Fruit fly (Drosophila melanogaster): ENCODE results near the gene CG31097.

The CG31097 gene

DNA sequence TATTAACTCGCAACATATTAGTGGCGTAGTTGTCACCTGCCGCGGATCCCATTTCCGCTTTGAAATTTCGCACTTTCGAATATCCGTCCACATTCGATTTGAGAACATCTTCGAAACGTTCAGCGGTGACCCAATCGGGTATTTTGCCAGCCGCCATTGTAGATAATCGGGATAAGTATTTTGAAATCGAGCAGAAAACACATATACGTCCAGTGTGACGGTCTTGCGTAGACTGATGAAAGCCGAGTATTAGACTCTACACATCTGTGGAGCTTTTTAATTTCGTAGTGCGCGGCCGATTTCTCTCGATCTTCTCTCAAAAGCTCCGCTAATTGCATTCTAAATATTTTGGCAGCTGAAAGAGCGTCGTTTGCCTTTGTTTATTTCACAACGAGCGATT lies 31.5 kb upstream of the CG31097 start, which contains the start of gene CHKov1 (continued):
- TF ChIP-seq mam (GFP tag; optimal IDR thresholded peaks at IDR 0.05) (no peak), NFAT (GFP tag; IDR thresholded peaks at IDR 0.05) (peak; percentile 23; the same call in 1 of the 2 replicates), crol (GFP tag; IDR thresholded peaks at IDR 0.05) (no peak), tgo (GFP tag; IDR thresholded peaks at IDR 0.05) (no peak), gsb-n (tag; optimal IDR thresholded peaks at IDR 0.05) (no peak), kay (GFP tag; optimal IDR thresholded peaks at IDR 0.05) (no peak), p53 (GFP tag; optimal IDR thresholded peaks at IDR 0.05) (no peak), seq (GFP tag; IDR thresholded peaks at IDR 0.05) (no peak), Ssrp (tag; optimal IDR thresholded peaks at IDR 0.05) (no peak), Elba2 (GFP tag; optimal IDR thresholded peaks at IDR 0.05) (no peak), Usf (GFP tag; optimal IDR thresholded peaks at IDR 0.05) (no peak), grau (tag; optimal IDR thresholded peaks at IDR 0.05) (no peak), H15 (GFP tag; IDR thresholded peaks at IDR 0.05) (no peak), CG14441 (GFP tag; IDR thresholded peaks at IDR 0.05) (0 out of 2 replicates have a peak, but pooled peaks have one; percentile 10), CG13123 (GFP tag; optimal IDR thresholded peaks at IDR 0.05) (no peak), Antp (GFP tag; optimal IDR thresholded peaks at IDR 0.05) (no peak), CG17612 (GFP tag; IDR thresholded peaks at IDR 0.05) (0 out of 2 replicates have a peak, but pooled peaks have one; percentile 17), nau (GFP tag; optimal IDR thresholded peaks at IDR 0.05) (no peak), fu2 (GFP tag; optimal IDR thresholded peaks at IDR 0.05) (no peak), CG34376 (GFP tag; optimal IDR thresholded peaks at IDR 0.05) (peak; percentile 52), Trl (optimal IDR thresholded peaks at IDR 0.05) (peak in 1 of 2 experiments; percentile 39), Trl (GFP tag; optimal IDR thresholded peaks at IDR 0.05) (no peak), pfk (GFP tag; optimal IDR thresholded peaks at IDR 0.05) (no peak), CG31365 (tag; optimal IDR thresholded peaks at IDR 0.05) (no peak), br (optimal IDR thresholded peaks at IDR 0.05) (no peak), CG8290 (GFP tag; optimal IDR thresholded peaks at IDR 0.05) (no peak), CG8290 (tag; optimal IDR thresholded peaks at IDR 0.05) (no peak), CG15514 (GFP tag; optimal IDR thresholded peaks at IDR 0.05) (peak; percentile 24), CTCF (GFP tag; optimal IDR thresholded peaks at IDR 0.05) (no peak), MBD-R2 (GFP tag; IDR thresholded peaks at IDR 0.05) (no peak), CG8924 (tag; optimal IDR thresholded peaks at IDR 0.05) (no peak), Ets65A (GFP tag) (no peak), CG10431 (GFP tag; optimal IDR thresholded peaks at IDR 0.05) (no peak), corto (GFP tag; optimal IDR thresholded peaks at IDR 0.05) (no peak), CG34422 (GFP tag; IDR thresholded peaks at IDR 0.05) (0 out of 3 replicates have a peak, but pooled peaks have one; percentile 41), org-1 (GFP tag; optimal IDR thresholded peaks at IDR 0.05) (no peak), Awh (GFP tag; IDR thresholded peaks at IDR 0.05) (no peak), exex (tag; optimal IDR thresholded peaks at IDR 0.05) (peak; percentile 41), Jarid2 (GFP tag; optimal IDR thresholded peaks at IDR 0.05) (peak; percentile 90), grn (GFP tag; optimal IDR thresholded peaks at IDR 0.05) (peak; percentile 17), Med (GFP tag) (peak; percentile 67), NfI (GFP tag; optimal IDR thresholded peaks at IDR 0.05) (no peak), ind (GFP tag; optimal IDR thresholded peaks at IDR 0.05) (no peak), B-H2 (GFP tag; optimal IDR thresholded peaks at IDR 0.05) (no peak), lov (optimal IDR thresholded peaks at IDR 0.05) (no peak), lov (GFP tag; IDR thresholded peaks at IDR 0.05) (no peak), her (GFP tag; optimal IDR thresholded peaks at IDR 0.05) (no peak), CG14050 (GFP tag; IDR thresholded peaks at IDR 0.05) (no peak), NK7.1 (GFP tag; optimal IDR thresholded peaks at IDR 0.05) (no peak), ato (GFP tag; IDR thresholded peaks at IDR 0.05; ENCODE audit: partially characterized antibody) (no peak), E2f2 (GFP tag; IDR thresholded peaks at IDR 0.05) (no peak), C15 (GFP tag; IDR thresholded peaks at IDR 0.05) (no peak), sens (GFP tag) (peak; percentile 47), btn (GFP tag; optimal IDR thresholded peaks at IDR 0.05) (no peak), CG10462 (GFP tag; optimal IDR thresholded peaks at IDR 0.05) (no peak)
